Fruit fly (Drosophila melanogaster) whole organism, embryonic: Measurements from ENCODE around the gene ea.

Experiments
- Adf1 ChIP-seq: fragments of 200-800 bp; sonication (Bioruptor generic); IDR thresholded peaks from 2 replicates; pipeline ENCODE4 v1.3.6; 2022; ENCODE audit warnings: missing biosample characterization, missing genetic modification characterization
- C15 ChIP-seq: fragments of 200-800 bp; sonication (Bioruptor generic); IDR thresholded peaks from 3 replicates; pipeline ENCODE4 v1.3.6; 2022; ENCODE audit warnings: missing biosample characterization, missing genetic modification characterization
- CG10431 ChIP-seq: fragments of 200-800 bp; sonication (Bioruptor generic); optimal IDR thresholded peaks from 3 replicates; lab custom pipeline; 2018; ENCODE audit warnings: missing biosample characterization, mild to moderate bottlenecking, missing genetic modification characterization
- CG11504 ChIP-seq: fragments of 200-800 bp; sonication (Bioruptor generic); optimal IDR thresholded peaks from 3 replicates; lab custom pipeline; 2019; ENCODE audit warnings: missing biosample characterization, mild to moderate bottlenecking, missing genetic modification characterization, moderate library complexity
- CG11560 ChIP-seq: fragments of 200-800 bp; sonication (Bioruptor generic); IDR thresholded peaks from 3 replicates; pipeline ENCODE4 v1.3.6; 2022; ENCODE audit warnings: missing biosample characterization, missing genetic modification characterization
- CG15601 ChIP-seq: fragments of 200-800 bp; sonication (Bioruptor generic); optimal IDR thresholded peaks from 3 replicates; lab custom pipeline; 2019; ENCODE audit warnings: missing biosample characterization, mild to moderate bottlenecking, missing genetic modification characterization, moderate library complexity
- CG17385 ChIP-seq: fragments of 200-800 bp; sonication (Bioruptor generic); optimal IDR thresholded peaks from 3 replicates; lab custom pipeline; 2018; ENCODE audit warnings: missing biosample characterization, mild to moderate bottlenecking, missing genetic modification characterization
- CG32772 ChIP-seq: fragments of 200-800 bp; sonication (Bioruptor generic); IDR thresholded peaks from 2 replicates; pipeline ENCODE4 v1.3.6; 2022; ENCODE audit warnings: missing biosample characterization, missing genetic modification characterization
- CG9727 ChIP-seq: fragments of 200-800 bp; sonication (Bioruptor generic); optimal IDR thresholded peaks from 3 replicates; lab custom pipeline; 2017; ENCODE audit warnings: missing biosample characterization, mild to moderate bottlenecking, missing genetic modification characterization
- CG9932 ChIP-seq: fragments of 200-800 bp; sonication (Bioruptor generic); IDR thresholded peaks from 2 replicates; pipeline ENCODE4 v1.3.6; 2022; ENCODE audit warnings: missing biosample characterization, missing genetic modification characterization
- D19A ChIP-seq: fragments of 200-800 bp; optimal IDR thresholded peaks from 3 replicates; lab custom pipeline; 2019; ENCODE audit warnings: missing biosample characterization, mild to moderate bottlenecking, missing genetic modification characterization, moderate library complexity
- Dbx ChIP-seq: fragments of 200-800 bp; sonication (Bioruptor generic); IDR thresholded peaks from 3 replicates; pipeline ENCODE4 v1.3.6; 2022; ENCODE audit warnings: missing biosample characterization, missing genetic modification characterization
- Elba2 ChIP-seq: fragments of 200-800 bp; sonication (Bioruptor generic); optimal IDR thresholded peaks from 3 replicates; lab custom pipeline; 2016; ENCODE audit warnings: missing biosample characterization, missing genetic modification characterization
- Fer3 ChIP-seq: fragments of 200-800 bp; sonication (Bioruptor generic); optimal IDR thresholded peaks from 2 replicates; lab custom pipeline; 2018; ENCODE audit warnings: missing biosample characterization, mild to moderate bottlenecking, missing genetic modification characterization, moderate library complexity
- HmgZ ChIP-seq: fragments of 200-800 bp; sonication (Bioruptor generic); optimal IDR thresholded peaks from 2 replicates; lab custom pipeline; 2018; ENCODE audit warnings: missing biosample characterization, mild to moderate bottlenecking, missing genetic modification characterization
- Med ChIP-seq: fragments of 200-800 bp; sonication (Bioruptor generic); peaks from one replicate; lab custom pipeline; 2016; ENCODE audit warnings: missing biosample characterization, missing genetic modification characterization, mild to moderate bottlenecking, inconsistent platforms, moderate library complexity
- Sox102F ChIP-seq: fragments of 200-800 bp; sonication (Bioruptor generic); optimal IDR thresholded peaks from 2 replicates; lab custom pipeline; 2018; ENCODE audit warnings: missing biosample characterization, mild to moderate bottlenecking, missing genetic modification characterization, moderate library complexity
- cg ChIP-seq: fragments of 200-800 bp; sonication (Bioruptor generic); optimal IDR thresholded peaks from 3 replicates; lab custom pipeline; 2019; ENCODE audit warnings: missing biosample characterization, mild to moderate bottlenecking, missing genetic modification characterization, moderate library complexity
- chm ChIP-seq: fragments of 200-800 bp; sonication (Bioruptor generic); IDR thresholded peaks from 2 replicates; pipeline ENCODE4 v1.3.6; 2022; ENCODE audit warnings: missing biosample characterization, missing genetic modification characterization
- ci ChIP-seq: fragments of 200-800 bp; sonication (Bioruptor generic); IDR thresholded peaks from 3 replicates; pipeline ENCODE4 v1.3.6; 2022; ENCODE audit warnings: missing biosample characterization, missing genetic modification characterization
- dm ChIP-seq: fragments of 200-800 bp; sonication (Bioruptor generic); optimal IDR thresholded peaks from 3 replicates; lab custom pipeline; 2016; ENCODE audit warnings: missing biosample characterization, missing genetic modification characterization
- fd3F ChIP-seq: fragments of 200-800 bp; sonication (Bioruptor generic); optimal IDR thresholded peaks from 2 replicates; lab custom pipeline; 2018; ENCODE audit warnings: missing biosample characterization, mild to moderate bottlenecking, missing genetic modification characterization, moderate library complexity
- ham ChIP-seq: fragments of 200-800 bp; sonication (Bioruptor generic); IDR thresholded peaks from 2 replicates; pipeline ENCODE4 v1.3.6; 2022; ENCODE audit warnings: missing biosample characterization, missing genetic modification characterization
- inv ChIP-seq: fragments of 200-800 bp; sonication (Bioruptor generic); IDR thresholded peaks from 2 replicates; pipeline ENCODE4 v1.3.6; 2022; ENCODE audit warnings: missing biosample characterization, missing genetic modification characterization; ENCODE audit not compliant: partially characterized antibody
- kah ChIP-seq: fragments of 200-800 bp; sonication (Bioruptor generic); optimal IDR thresholded peaks from 2 replicates; lab custom pipeline; 2018; ENCODE audit warnings: missing biosample characterization, mild to moderate bottlenecking, missing genetic modification characterization
- kay ChIP-seq: fragments of 200-800 bp; sonication (Bioruptor generic); optimal IDR thresholded peaks from 2 replicates; lab custom pipeline; 2016; ENCODE audit warnings: missing biosample characterization, missing genetic modification characterization
- lilli ChIP-seq: fragments of 200-800 bp; sonication (Bioruptor generic); optimal IDR thresholded peaks from 3 replicates; lab custom pipeline; 2016; ENCODE audit warnings: missing biosample characterization, missing genetic modification characterization
- pzg ChIP-seq: fragments of 200-800 bp; sonication (Bioruptor generic); optimal IDR thresholded peaks from 3 replicates; lab custom pipeline; 2018; ENCODE audit warnings: missing biosample characterization, mild to moderate bottlenecking, missing genetic modification characterization, moderate library complexity
- sd ChIP-seq: fragments of 200-800 bp; sonication (Bioruptor generic); optimal IDR thresholded peaks from 3 replicates; lab custom pipeline; 2018; ENCODE audit warnings: missing biosample characterization, mild to moderate bottlenecking, missing genetic modification characterization, moderate library complexity
- sens ChIP-seq: fragments of 200-800 bp; sonication (Bioruptor generic); peaks from one replicate; lab custom pipeline; 2016; ENCODE audit warnings: missing biosample characterization, missing genetic modification characterization
- slbo ChIP-seq: fragments of 200-800 bp; sonication (Bioruptor generic); IDR thresholded peaks from 2 replicates; pipeline ENCODE4 v1.3.6; 2022; ENCODE audit warnings: missing biosample characterization, missing genetic modification characterization
- twi ChIP-seq: fragments of 200-800 bp; optimal IDR thresholded peaks from 2 replicates; lab custom pipeline; 2019; ENCODE audit warnings: missing biosample characterization, mild to moderate bottlenecking, missing genetic modification characterization, moderate library complexity
- usp ChIP-seq: fragments of >200 bp; optimal IDR thresholded peaks from 2 replicates; lab custom pipeline; 2017; ENCODE audit warnings: missing biosample characterization, missing genetic modification characterization
- zfh1 ChIP-seq: fragments of 200-800 bp; sonication (Bioruptor generic); IDR thresholded peaks from 3 replicates; pipeline ENCODE4 v1.3.6; 2022; ENCODE audit warnings: missing biosample characterization, missing genetic modification characterization

Gene ea

DNA sequence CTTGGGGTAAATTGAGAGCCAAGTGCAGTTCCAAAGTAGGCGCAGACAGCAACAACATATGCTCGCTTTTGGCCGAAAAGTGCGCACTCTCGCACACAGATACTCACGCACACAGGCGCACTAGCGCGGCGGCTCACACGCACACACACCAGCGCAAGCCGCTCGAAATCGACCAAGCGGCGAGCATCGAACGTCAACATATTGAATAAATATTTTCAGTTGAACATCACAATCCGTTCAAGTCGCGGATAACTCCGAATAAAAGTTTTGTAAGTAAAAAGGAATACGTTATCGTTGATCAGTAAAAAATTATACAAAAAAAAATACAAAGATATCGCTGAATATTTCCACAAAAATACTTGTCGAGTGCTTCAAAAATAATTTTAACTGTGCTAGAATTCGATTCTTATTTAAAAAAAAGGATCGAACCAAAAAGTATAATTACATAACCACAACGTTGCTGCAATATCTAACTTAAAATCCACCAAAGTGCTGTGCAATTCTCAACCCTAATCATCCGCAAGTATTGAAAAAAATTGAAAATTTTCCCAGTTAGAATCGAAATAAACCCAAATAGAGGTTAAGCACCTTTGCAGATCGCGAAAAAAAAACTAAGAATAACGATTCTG is 47.1 kb upstream of the ea start (continued):
- TF ChIP-seq CG9727 (peak; percentile 46), chm (peak; percentile 54; the same call in 1 of the 2 replicates), Sox102F (no peak), zfh1 (GFP tag; lab: Robert Waterston, UW) (no peak), inv (GFP tag; lab: Robert Waterston, UW) (no peak), CG10431 (GFP tag; lab: Kevin White, UChicago) (no peak), Elba2 (no peak), pzg (GFP tag; lab: Kevin White, UChicago) (no peak), Adf1 (no peak), ci (GFP tag; lab: Robert Waterston, UW) (peak; percentile 32; the same call in 1 of the 3 replicates), cg (GFP tag; lab: Kevin White, UChicago) (peak; percentile 80), CG15601 (tag; lab: Kevin White, UChicago) (peak; percentile 99), CG9932 (GFP tag; lab: Robert Waterston, UW) (no peak), dm (GFP tag; lab: Kevin White, UChicago) (no peak), kay (GFP tag; lab: Kevin White, UChicago) (no peak), fd3F (GFP tag; lab: Kevin White, UChicago) (no peak), CG11504 (tag; lab: Kevin White, UChicago) (peak; percentile 11), sens (peak; percentile 16)

DNA sequence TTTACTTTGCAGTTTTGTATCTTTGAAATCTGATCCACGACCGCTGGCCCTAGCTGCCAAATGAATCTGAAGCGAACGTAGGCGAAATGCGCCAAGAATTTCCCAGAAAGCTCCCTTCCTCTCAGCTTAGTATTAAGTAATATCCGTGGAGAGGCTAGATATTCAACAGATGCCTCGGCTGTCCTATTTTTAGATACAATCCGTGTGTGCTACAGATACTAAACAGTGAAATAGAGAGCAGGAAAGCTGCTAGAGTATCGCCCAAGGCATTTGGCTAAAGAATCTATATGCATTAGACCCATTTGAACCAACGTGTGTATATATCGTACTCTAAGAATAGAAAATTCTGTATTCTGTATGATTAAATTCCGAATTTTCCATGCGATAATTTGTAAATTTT is 46.2 kb upstream of the ea start:
- TF ChIP-seq HmgZ = no peak
- TF ChIP-seq sd (tag; lab: Kevin White, UChicago) = peak; percentile 57
- TF ChIP-seq CG17385 (GFP tag; lab: Kevin White, UChicago) = no peak
- TF ChIP-seq kah (GFP tag; lab: Kevin White, UChicago) = peak; percentile 69
- no peak for TF ChIP-seq ham (GFP tag; lab: Robert Waterston, UW)
- peak; percentile 18 for TF ChIP-seq lilli
- peak; percentile 18 for TF ChIP-seq D19A (tag; lab: Kevin White, UChicago)
- TF ChIP-seq CG32772 (GFP tag; lab: Robert Waterston, UW) = 0 out of 2 replicates have a peak, but pooled peaks have one; percentile 17
- peak; percentile 23 for TF ChIP-seq Med (GFP tag; lab: Kevin White, UChicago)

DNA sequence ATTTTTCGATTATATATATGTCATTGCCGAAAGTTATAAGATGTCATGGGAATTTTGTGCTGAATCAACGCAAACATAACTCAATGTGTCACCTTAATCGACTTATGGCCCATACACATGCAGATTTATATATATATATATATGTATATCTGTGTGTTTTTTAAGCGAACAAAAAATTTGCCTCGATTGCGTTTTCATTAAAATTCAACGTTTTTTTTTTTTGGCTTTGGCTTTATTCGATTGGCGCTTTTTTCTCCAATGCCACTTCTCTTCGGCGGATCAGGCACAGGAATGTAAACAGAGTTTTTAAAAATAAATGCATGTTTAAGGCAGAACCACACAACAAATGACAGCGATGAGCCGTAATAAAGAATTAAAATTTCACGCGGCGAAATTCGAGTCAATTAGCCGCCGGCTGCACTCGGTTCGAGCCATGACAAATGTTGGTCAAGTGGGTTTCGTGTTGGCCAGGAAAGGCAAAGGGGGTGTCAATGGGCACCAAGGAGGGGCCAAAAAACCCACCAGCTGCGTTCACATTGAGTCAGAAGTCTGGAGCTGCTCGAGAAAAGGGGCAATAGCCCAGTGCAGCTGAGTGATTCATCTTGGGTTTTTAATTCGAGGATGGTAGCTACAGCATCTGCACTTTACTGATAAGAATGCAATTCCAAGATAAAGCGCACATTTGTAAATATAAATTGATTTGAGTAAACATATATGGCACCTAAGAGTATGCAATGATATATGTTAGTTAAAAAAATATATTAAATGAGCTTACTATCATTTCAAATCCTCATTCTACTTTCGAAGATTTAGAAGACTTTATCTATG is 45.3 kb upstream of the ea start:
- TF ChIP-seq pzg (GFP tag; lab: Kevin White, UChicago) (no peak), CG11560 (tag; lab: Robert Waterston, UW) (no peak), C15 (GFP tag; lab: Robert Waterston, UW) (0 out of 3 replicates have a peak, but pooled peaks have one; percentile 19), Dbx (GFP tag; lab: Robert Waterston, UW) (0 out of 3 replicates have a peak, but pooled peaks have one; percentile 22), usp (GFP tag; lab: Kevin White, UChicago) (no peak), twi (tag; lab: Kevin White, UChicago) (no peak), Fer3 (tag; lab: Kevin White, UChicago) (no peak), slbo (GFP tag; lab: Robert Waterston, UW) (no peak)
